Fruit fly (Drosophila melanogaster): ENCODE data around the gene CG14073.

CG14073 gene

DNA sequence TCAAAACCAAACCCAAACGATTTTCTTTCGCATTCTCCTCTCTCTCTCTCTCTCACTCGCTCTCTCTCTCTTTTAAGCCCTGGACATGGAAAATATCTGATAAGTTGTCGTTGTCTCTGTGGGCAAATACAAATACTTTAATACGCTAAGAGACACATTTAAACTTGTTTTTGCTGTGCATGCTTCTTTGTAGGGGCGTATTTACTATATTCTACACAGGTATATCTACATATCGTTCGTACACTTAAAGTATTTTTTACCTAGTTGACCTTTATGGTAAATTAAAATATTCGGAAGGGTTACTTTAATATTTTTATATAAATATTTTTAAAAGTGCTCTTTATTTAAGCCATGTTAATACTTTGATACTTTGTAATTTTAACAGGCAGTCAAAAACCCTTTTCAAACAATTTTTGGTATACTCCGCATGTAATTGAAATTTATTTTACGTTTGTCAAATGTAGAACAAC, 25.8 kb upstream of the CG14073 start:
- no peak for TF ChIP-seq spab (GFP tag; optimal IDR thresholded peaks at IDR 0.05)
- TF ChIP-seq Lpt (GFP tag; optimal IDR thresholded peaks at IDR 0.05) = no peak
- no peak for TF ChIP-seq CG11902 (GFP tag; optimal IDR thresholded peaks at IDR 0.05)
- no peak for TF ChIP-seq Hr39 (GFP tag; optimal IDR thresholded peaks at IDR 0.05)
- TF ChIP-seq CG32006 (GFP tag; optimal IDR thresholded peaks at IDR 0.05) = no peak
- TF ChIP-seq dsx (GFP tag; optimal IDR thresholded peaks at IDR 0.05; ENCODE audit: poor library complexity, severe bottlenecking) = peak; percentile 74
- TF ChIP-seq fd85E (GFP tag; optimal IDR thresholded peaks at IDR 0.05) = no peak
- TF ChIP-seq lz (GFP tag; optimal IDR thresholded peaks at IDR 0.05) = no peak
- no peak for TF ChIP-seq vri (GFP tag; optimal IDR thresholded peaks at IDR 0.05)
- peak in 1 of 2 experiments; percentile 8 for TF ChIP-seq ss (GFP tag; optimal IDR thresholded peaks at IDR 0.05)
- no peak for TF ChIP-seq Ets21C (GFP tag; optimal IDR thresholded peaks at IDR 0.05)
- peak; percentile 17 for TF ChIP-seq fkh (GFP tag; optimal IDR thresholded peaks at IDR 0.05)
- TF ChIP-seq Eip78C (GFP tag) = no peak
- TF ChIP-seq Ets96B (tag; optimal IDR thresholded peaks at IDR 0.05) = no peak
- TF ChIP-seq svp (GFP tag) = no peak
- TF ChIP-seq CG11762 (GFP tag; optimal IDR thresholded peaks at IDR 0.05; ENCODE audit: insufficient read depth) = no peak
- no peak for TF ChIP-seq CG11294 (GFP tag; IDR thresholded peaks at IDR 0.05)
- no peak for TF ChIP-seq CG8632 (GFP tag; optimal IDR thresholded peaks at IDR 0.05)
- TF ChIP-seq CG15336 (GFP tag; IDR thresholded peaks at IDR 0.05) = 0 out of 2 replicates have a peak, but pooled peaks have one; percentile 14
- TF ChIP-seq dac (GFP tag; optimal IDR thresholded peaks at IDR 0.05) = no peak
- no peak for TF ChIP-seq fd59A (GFP tag; optimal IDR thresholded peaks at IDR 0.05)

DNA sequence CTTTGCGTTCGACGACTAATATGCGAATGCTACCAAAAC, 25.6 kb upstream of the CG14073 start, which contains the start of gene Indy:
Gene Indy, minus strand, starts transcription at position 35 of the 39 bp plus-strand sequence.
- no peak for TF ChIP-seq ss (GFP tag; optimal IDR thresholded peaks at IDR 0.05)
- no peak for TF ChIP-seq lz (GFP tag; optimal IDR thresholded peaks at IDR 0.05)
- no peak for TF ChIP-seq CG6854 (GFP tag; optimal IDR thresholded peaks at IDR 0.05)
- TF ChIP-seq Hr39 (GFP tag; optimal IDR thresholded peaks at IDR 0.05) = no peak
- TF ChIP-seq CG16779 (tag; optimal IDR thresholded peaks at IDR 0.05) = no peak
- no peak for TF ChIP-seq Blimp-1 (GFP tag; optimal IDR thresholded peaks at IDR 0.05)
- no peak for TF ChIP-seq Ets21C (GFP tag; optimal IDR thresholded peaks at IDR 0.05)
- TF ChIP-seq achi (GFP tag; optimal IDR thresholded peaks at IDR 0.05) = no peak
- no peak for TF ChIP-seq CG11762 (GFP tag; optimal IDR thresholded peaks at IDR 0.05; ENCODE audit: insufficient read depth)
- no peak for TF ChIP-seq Lpt (GFP tag; optimal IDR thresholded peaks at IDR 0.05)
- no peak for TF ChIP-seq CG8319 (GFP tag; optimal IDR thresholded peaks at IDR 0.05)
- TF ChIP-seq dsx (GFP tag; optimal IDR thresholded peaks at IDR 0.05; ENCODE audit: poor library complexity, severe bottlenecking) = no peak
- no peak for TF ChIP-seq Hr4 (GFP tag; optimal IDR thresholded peaks at IDR 0.05)

DNA sequence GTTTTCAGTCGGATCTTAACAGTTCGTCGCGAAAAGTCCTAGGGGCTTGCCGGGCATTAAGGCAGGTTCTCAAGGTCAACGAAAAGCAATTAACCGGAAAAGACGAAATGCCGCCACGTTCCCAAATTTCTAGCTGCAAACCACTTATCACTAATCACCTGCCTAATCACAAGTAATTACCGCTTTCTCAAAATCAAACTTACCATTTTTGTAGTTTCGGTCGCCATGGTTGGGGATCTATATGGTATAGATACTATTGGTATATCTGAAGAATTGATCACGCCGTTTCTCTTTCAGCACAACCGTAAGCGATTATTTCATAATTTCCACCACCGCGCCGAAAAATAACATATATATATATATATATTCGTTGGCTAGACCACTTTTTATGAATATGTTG, 25.4 kb upstream of the CG14073 start:
- no peak for TF ChIP-seq svp (GFP tag)
- TF ChIP-seq salr (GFP tag; optimal IDR thresholded peaks at IDR 0.05) = no peak
- no peak for TF ChIP-seq CG4318 (GFP tag; optimal IDR thresholded peaks at IDR 0.05)
- TF ChIP-seq CG11902 (GFP tag; optimal IDR thresholded peaks at IDR 0.05) = no peak
- no peak for TF ChIP-seq fd59A (GFP tag; optimal IDR thresholded peaks at IDR 0.05)
- no peak for TF ChIP-seq achi (GFP tag; optimal IDR thresholded peaks at IDR 0.05)
- TF ChIP-seq CG6276 (GFP tag; optimal IDR thresholded peaks at IDR 0.05) = no peak
- TF ChIP-seq CG31627 (GFP tag; optimal IDR thresholded peaks at IDR 0.05) = no peak
- no peak for TF ChIP-seq vri (GFP tag; optimal IDR thresholded peaks at IDR 0.05)
- TF ChIP-seq eg (GFP tag; IDR thresholded peaks at IDR 0.05) = no peak

DNA sequence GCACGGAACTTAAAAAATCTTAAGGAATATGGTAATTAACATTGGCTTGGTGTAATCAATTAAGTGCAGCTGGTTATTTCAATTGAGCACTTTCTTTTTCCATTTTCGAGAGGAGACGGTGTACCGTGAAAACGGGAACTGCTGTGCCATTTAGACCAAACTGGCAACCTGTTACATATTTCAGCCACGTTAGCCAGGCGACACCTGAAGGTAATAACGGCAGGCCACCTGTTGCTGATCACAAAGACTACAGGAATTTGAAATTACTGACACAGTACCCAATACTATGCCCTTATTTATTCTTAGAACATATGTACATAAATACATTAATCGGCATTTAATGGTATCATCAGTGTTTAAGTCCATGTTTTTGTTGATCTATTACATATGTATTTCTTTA, 21.8 kb upstream of the CG14073 start:
- TF ChIP-seq CG32006 (GFP tag; optimal IDR thresholded peaks at IDR 0.05) (no peak), Hr4 (GFP tag; optimal IDR thresholded peaks at IDR 0.05) (no peak), dac (GFP tag; optimal IDR thresholded peaks at IDR 0.05) (no peak), eg (GFP tag; IDR thresholded peaks at IDR 0.05) (no peak), CG11902 (GFP tag; optimal IDR thresholded peaks at IDR 0.05) (no peak)

DNA sequence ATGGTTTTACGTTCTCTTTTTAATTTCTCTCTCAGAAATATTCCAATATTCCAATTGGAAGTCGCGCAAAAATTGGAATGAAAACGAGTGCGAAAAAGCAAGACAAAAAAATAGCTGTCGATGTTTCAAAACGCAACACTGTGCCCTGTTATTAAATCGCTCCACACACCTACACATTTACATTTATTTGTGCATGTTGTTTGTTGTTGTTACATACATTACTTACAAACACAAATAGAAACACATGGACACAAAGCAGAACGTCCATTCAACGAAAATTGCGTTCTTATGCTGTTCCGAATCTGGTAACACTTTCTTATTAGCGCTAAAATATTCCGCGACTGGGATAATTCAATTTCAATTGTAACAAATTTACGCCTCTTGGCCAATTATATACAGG, 20.8 kb upstream of the CG14073 start:
- TF ChIP-seq Sox15 (GFP tag; optimal IDR thresholded peaks at IDR 0.05) = no peak
- TF ChIP-seq CG8319 (GFP tag; optimal IDR thresholded peaks at IDR 0.05) = no peak
- TF ChIP-seq topi (GFP tag; optimal IDR thresholded peaks at IDR 0.05) = no peak
- TF ChIP-seq achi (GFP tag; optimal IDR thresholded peaks at IDR 0.05) = no peak
- TF ChIP-seq Eip93F (GFP tag; optimal IDR thresholded peaks at IDR 0.05) = no peak
- no peak for TF ChIP-seq CG3919 (GFP tag; optimal IDR thresholded peaks at IDR 0.05)
- no peak for TF ChIP-seq CG9139 (GFP tag; optimal IDR thresholded peaks at IDR 0.05)
- TF ChIP-seq Gug (GFP tag; IDR thresholded peaks at IDR 0.05) = no peak
